Worm (Caenorhabditis elegans) whole organism, mixed stage, embryonic: ENCODE results near the gene plpp-1.1.

Experiments used
- M03D4.4 ChIP-seq: sonication (generic microtip); optimal IDR thresholded peaks from 2 replicates; lab custom pipeline; 2017; ENCODE audit warnings: mild to moderate bottlenecking, missing genetic modification characterization, missing compliant biosample characterization
- blmp-1 ChIP-seq: fragments of 150-350 bp; optimal IDR thresholded peaks from 2 replicates; lab custom pipeline; 2014; ENCODE audit warnings: missing biosample characterization, missing genetic modification characterization
- ceh-39 ChIP-seq: fragments of 150-350 bp; optimal IDR thresholded peaks from 2 replicates; lab custom pipeline; 2014; ENCODE audit warnings: missing biosample characterization, missing genetic modification characterization
- ceh-43 ChIP-seq: fragments of 200-800 bp; sonication (Bioruptor generic); optimal IDR thresholded peaks from 2 replicates; lab custom pipeline; 2018; ENCODE audit warnings: mild to moderate bottlenecking, missing genetic modification characterization, moderate library complexity, missing compliant biosample characterization
- ceh-83 ChIP-seq: fragments of 200-800 bp; sonication (Bioruptor generic); optimal IDR thresholded peaks from 2 replicates; lab custom pipeline; 2018; ENCODE audit warnings: mild to moderate bottlenecking, missing genetic modification characterization, missing compliant biosample characterization
- ces-1 ChIP-seq: fragments of 150-350 bp; optimal IDR thresholded peaks from 2 replicates; lab custom pipeline; 2014; ENCODE audit warnings: missing biosample characterization, missing genetic modification reagents, missing genetic modification characterization
- cnd-1 ChIP-seq: fragments of 200-800 bp; sonication (Bioruptor generic); optimal IDR thresholded peaks from 2 replicates; lab custom pipeline; 2018; ENCODE audit warnings: mild to moderate bottlenecking, missing genetic modification characterization, missing compliant biosample characterization
- drap-1 ChIP-seq: fragments of 200-800 bp; sonication (Bioruptor generic); optimal IDR thresholded peaks from 3 replicates; lab custom pipeline; 2018; ENCODE audit warnings: mild to moderate bottlenecking, missing genetic modification characterization, missing compliant biosample characterization
- elt-1 ChIP-seq: sonication (generic microtip); optimal IDR thresholded peaks from 2 replicates; lab custom pipeline; 2017; ENCODE audit warnings: missing genetic modification characterization, mild to moderate bottlenecking, missing compliant biosample characterization, antibody characterized with exemption, moderate library complexity, borderline replicate concordance; ENCODE audit not compliant: insufficient read depth
- elt-3 ChIP-seq: fragments of 150-350 bp; optimal IDR thresholded peaks from 2 replicates; lab custom pipeline; 2014; ENCODE audit warnings: missing biosample characterization, missing genetic modification characterization
- flh-1 ChIP-seq: fragments of 200-800 bp; sonication (Bioruptor generic); optimal IDR thresholded peaks from 2 replicates; lab custom pipeline; 2018; ENCODE audit warnings: mild to moderate bottlenecking, missing genetic modification characterization, moderate library complexity, missing compliant biosample characterization
- ham-2 ChIP-seq: fragments of 200-800 bp; sonication (Bioruptor generic); optimal IDR thresholded peaks from 2 replicates; lab custom pipeline; 2018; ENCODE audit warnings: mild to moderate bottlenecking, missing genetic modification characterization, missing compliant biosample characterization
- lin-32 ChIP-seq: fragments of 200-800 bp; sonication (Bioruptor generic); optimal IDR thresholded peaks from 2 replicates; lab custom pipeline; 2018; ENCODE audit warnings: mild to moderate bottlenecking, missing genetic modification characterization, missing compliant biosample characterization
- lsy-2 ChIP-seq: fragments of 150-350 bp; optimal IDR thresholded peaks from 2 replicates; lab custom pipeline; 2014; ENCODE audit warnings: missing biosample characterization, missing genetic modification characterization
- mab-5 ChIP-seq: fragments of 150-350 bp; optimal IDR thresholded peaks from 2 replicates; lab custom pipeline; 2014; ENCODE audit warnings: missing biosample characterization, missing genetic modification characterization
- mep-1 ChIP-seq: fragments of 150-350 bp; optimal IDR thresholded peaks from 2 replicates; lab custom pipeline; 2017; ENCODE audit warnings: missing biosample characterization, missing genetic modification reagents, missing genetic modification characterization, inconsistent platforms
- mls-2 ChIP-seq: sonication (generic microtip); optimal IDR thresholded peaks from 2 replicates; lab custom pipeline; 2016; ENCODE audit warnings: mild to moderate bottlenecking, missing genetic modification characterization, moderate library complexity, missing compliant biosample characterization
- nhr-12 ChIP-seq: fragments of 150-350 bp; optimal IDR thresholded peaks from 2 replicates; lab custom pipeline; 2014; ENCODE audit warnings: missing biosample characterization, missing genetic modification characterization
- nhr-2 ChIP-seq: fragments of 150-350 bp; optimal IDR thresholded peaks from 2 replicates; lab custom pipeline; 2014; ENCODE audit warnings: missing biosample characterization, missing genetic modification characterization
- nhr-237 ChIP-seq: fragments of 150-350 bp; optimal IDR thresholded peaks from 2 replicates; lab custom pipeline; 2014; ENCODE audit warnings: missing biosample characterization, missing genetic modification characterization
- nhr-28 ChIP-seq: fragments of 150-350 bp; optimal IDR thresholded peaks from 2 replicates; lab custom pipeline; 2014; ENCODE audit warnings: missing biosample characterization, missing genetic modification characterization
- nhr-76 ChIP-seq: sonication (generic microtip); optimal IDR thresholded peaks from 2 replicates; lab custom pipeline; 2017; ENCODE audit warnings: missing biosample characterization, missing genetic modification characterization
- pha-4 ChIP-seq: fragments of 150-350 bp; optimal IDR thresholded peaks from 2 replicates; lab custom pipeline; 2018; ENCODE audit warnings: missing biosample characterization, missing genetic modification reagents, missing genetic modification characterization
- sem-2 ChIP-seq: fragments of 200-800 bp; sonication (Bioruptor generic); optimal IDR thresholded peaks from 2 replicates; lab custom pipeline; 2018; ENCODE audit warnings: mild to moderate bottlenecking, missing genetic modification characterization, missing compliant biosample characterization
- snpc-4 ChIP-seq: fragments of 150-350 bp; optimal IDR thresholded peaks from 2 replicates; lab custom pipeline; 2014; ENCODE audit warnings: missing biosample characterization, missing genetic modification characterization
- sptf-1 ChIP-seq: sonication (generic microtip); optimal IDR thresholded peaks from 2 replicates; lab custom pipeline; 2017; ENCODE audit warnings: mild to moderate bottlenecking, missing genetic modification characterization, moderate library complexity, missing compliant biosample characterization
- tbx-8 ChIP-seq: fragments of 200-800 bp; sonication (Bioruptor generic); optimal IDR thresholded peaks from 2 replicates; lab custom pipeline; 2018; ENCODE audit warnings: mild to moderate bottlenecking, missing genetic modification characterization, moderate library complexity, missing compliant biosample characterization
- unc-120 ChIP-seq: sonication (generic microtip); optimal IDR thresholded peaks from 2 replicates; lab custom pipeline; 2017; ENCODE audit warnings: missing genetic modification characterization, missing compliant biosample characterization; ENCODE audit not compliant: poor library complexity, severe bottlenecking
- unc-39 ChIP-seq: fragments of 150-350 bp; optimal IDR thresholded peaks from 2 replicates; lab custom pipeline; 2014; ENCODE audit warnings: missing biosample characterization, missing genetic modification characterization
- unc-62 ChIP-seq: fragments of 150-350 bp; optimal IDR thresholded peaks from 2 replicates; lab custom pipeline; 2014; ENCODE audit warnings: missing biosample characterization, missing genetic modification reagents, missing genetic modification characterization
- zip-8 ChIP-seq: fragments of 150-350 bp; optimal IDR thresholded peaks from 2 replicates; lab custom pipeline; 2014; ENCODE audit warnings: missing biosample characterization, missing genetic modification characterization
- ztf-11 ChIP-seq: fragments of 150-350 bp; optimal IDR thresholded peaks from 2 replicates; lab custom pipeline; 2014; ENCODE audit warnings: missing biosample characterization, missing genetic modification characterization

Gene plpp-1.1

ce11 chrII:3956744-3957143 is 29.0 kb upstream of the plpp-1.1 start:
- no peak for TF ChIP-seq M03D4.4 (tag; lab: Kevin White, UChicago)
- TF ChIP-seq unc-120: peak; percentile 54
- TF ChIP-seq nhr-12 (tag; lab: Kevin White, UChicago): no peak
- TF ChIP-seq sptf-1: no peak
- peak; percentile 1 for TF ChIP-seq mab-5 (tag; lab: Kevin White, UChicago)
- peak; percentile 22 for TF ChIP-seq ces-1 (GFP tag; lab: Kevin White, UChicago)
- TF ChIP-seq nhr-237 (tag; lab: Kevin White, UChicago): no peak
- TF ChIP-seq nhr-2 (tag; lab: Kevin White, UChicago): no peak

ce11 chrII:3955938-3956337 is 28.1 kb upstream of the plpp-1.1 start:
- no peak for TF ChIP-seq unc-62 (GFP tag; lab: Kevin White, UChicago)
- peak; percentile 31 for TF ChIP-seq ceh-39 (tag; lab: Kevin White, UChicago)
- TF ChIP-seq blmp-1 (tag; lab: Kevin White, UChicago): no peak
- TF ChIP-seq ces-1 (GFP tag; lab: Kevin White, UChicago): peak; percentile 35
- no peak for TF ChIP-seq snpc-4 (tag; lab: Kevin White, UChicago)

- no peak for TF ChIP-seq nhr-76 (tag; lab: Kevin White, UChicago)
- TF ChIP-seq blmp-1 (tag; lab: Kevin White, UChicago): no peak
- TF ChIP-seq flh-1: no peak
- TF ChIP-seq lsy-2: no peak
- no peak for TF ChIP-seq ceh-43
- no peak for TF ChIP-seq mab-5 (tag; lab: Kevin White, UChicago)
- no peak for TF ChIP-seq cnd-1 (tag; lab: Kevin White, UChicago)
- TF ChIP-seq nhr-28 (tag; lab: Kevin White, UChicago): no peak
- TF ChIP-seq unc-62 (GFP tag; lab: Kevin White, UChicago): no peak
- TF ChIP-seq ceh-83: no peak
- TF ChIP-seq ceh-39 (tag; lab: Kevin White, UChicago): no peak
Measured at ce11 chrII:3954838-3955237, 27.0 kb upstream of the plpp-1.1 start.

ce11 chrII:3954018-3954417 is 26.2 kb upstream of the plpp-1.1 start:
- no peak for TF ChIP-seq ham-2 (GFP tag; lab: Kevin White, UChicago)
- TF ChIP-seq ceh-83: no peak
- no peak for TF ChIP-seq nhr-76 (tag; lab: Kevin White, UChicago)
- TF ChIP-seq elt-3 (tag; lab: Kevin White, UChicago): no peak
- TF ChIP-seq ceh-43: no peak
- no peak for TF ChIP-seq nhr-237 (tag; lab: Kevin White, UChicago)
- no peak for TF ChIP-seq mep-1 (tag; lab: Kevin White, UChicago)
- no peak for TF ChIP-seq nhr-12 (tag; lab: Kevin White, UChicago)
- no peak for TF ChIP-seq unc-120
- no peak for TF ChIP-seq unc-39
- TF ChIP-seq pha-4 (tag; lab: Kevin White, UChicago): no peak

ce11 chrII:3952967-3953366 is 25.2 kb upstream of the plpp-1.1 start:
- no peak for TF ChIP-seq tbx-8
- TF ChIP-seq zip-8 (tag; lab: Kevin White, UChicago): no peak
- no peak for TF ChIP-seq cnd-1 (tag; lab: Kevin White, UChicago)
- TF ChIP-seq nhr-2 (tag; lab: Kevin White, UChicago): no peak
- no peak for TF ChIP-seq flh-1
- no peak for TF ChIP-seq ham-2 (GFP tag; lab: Kevin White, UChicago)
- TF ChIP-seq sptf-1: no peak
- TF ChIP-seq ztf-11: no peak
- no peak for TF ChIP-seq ceh-43
- no peak for TF ChIP-seq ces-1 (GFP tag; lab: Kevin White, UChicago)
- TF ChIP-seq snpc-4 (tag; lab: Kevin White, UChicago): no peak
- no peak for TF ChIP-seq nhr-28 (tag; lab: Kevin White, UChicago)
- TF ChIP-seq unc-62 (GFP tag; lab: Kevin White, UChicago): no peak
- no peak for TF ChIP-seq ceh-83
- TF ChIP-seq, all 35 proteins: peak for 0

- TF ChIP-seq ceh-43: no peak
- no peak for TF ChIP-seq ztf-11
- no peak for TF ChIP-seq sem-2 (GFP tag; lab: Kevin White, UChicago)
- TF ChIP-seq cnd-1 (tag; lab: Kevin White, UChicago): no peak
- no peak for TF ChIP-seq lin-32 (GFP tag; lab: Kevin White, UChicago)
- no peak for TF ChIP-seq blmp-1 (tag; lab: Kevin White, UChicago)
- no peak for TF ChIP-seq drap-1 (GFP tag; lab: Kevin White, UChicago)
- no peak for TF ChIP-seq unc-62 (GFP tag; lab: Kevin White, UChicago)
- no peak for TF ChIP-seq snpc-4 (tag; lab: Kevin White, UChicago)
- TF ChIP-seq elt-1 (tag; lab: Kevin White, UChicago): no peak
- no peak for TF ChIP-seq tbx-8
- TF ChIP-seq mls-2: no peak
- no peak for TF ChIP-seq unc-120
- TF ChIP-seq nhr-28 (tag; lab: Kevin White, UChicago): no peak
- TF ChIP-seq lsy-2: no peak
- no peak for TF ChIP-seq ces-1 (GFP tag; lab: Kevin White, UChicago)
- TF ChIP-seq unc-39: no peak
- no peak for TF ChIP-seq nhr-12 (tag; lab: Kevin White, UChicago)
- TF ChIP-seq zip-8 (tag; lab: Kevin White, UChicago): no peak
Measured at ce11 chrII:3952368-3952767, 24.6 kb upstream of the plpp-1.1 start.
